Worm (Caenorhabditis elegans) whole organism, L4/young adult: ENCODE measurements around the gene snx-6.

Experiments
- W03F9.2 ChIP-seq: fragments of 150-350 bp; optimal IDR thresholded peaks from 2 replicates; lab custom pipeline; 2014; ENCODE audit warnings: missing biosample characterization, missing genetic modification characterization
- dao-5 ChIP-seq: sonication (generic microtip); optimal IDR thresholded peaks from 2 replicates; lab custom pipeline; 2016; ENCODE audit warnings: missing genotype, missing genetic modification characterization, moderate library complexity, missing compliant biosample characterization
- him-1 ChIP-seq: sonication (generic microtip); optimal IDR thresholded peaks from 2 replicates; lab custom pipeline; 2016; ENCODE audit warnings: missing genotype, missing genetic modification reagents, missing genetic modification characterization, missing compliant biosample characterization

- TF ChIP-seq him-1 (no peak), dao-5 (no peak), W03F9.2 (tag; lab: Kevin White, UChicago) (no peak)
Observed at ce11 chrV:18017226-18017625, 37.3 kb upstream of the snx-6 start, which contains the start of gene srh-134.
